Fruit fly (Drosophila melanogaster) whole organism, embryonic: ENCODE results near the gene upSET.

Source experiments
- BEAF-32 ChIP-seq: fragments of 200-800 bp; sonication (Bioruptor generic); optimal IDR thresholded peaks from 3 replicates; lab custom pipeline; 2017; ENCODE audit warnings: missing biosample characterization, missing genetic modification characterization, mild to moderate bottlenecking, moderate library complexity, missing genetic modification reagents
- C15 ChIP-seq: fragments of 200-800 bp; sonication (Bioruptor generic); IDR thresholded peaks from 3 replicates; pipeline ENCODE4 v1.3.6; 2022; ENCODE audit warnings: missing biosample characterization, missing genetic modification characterization
- CG10366 ChIP-seq: fragments of 200-800 bp; sonication (Bioruptor generic); IDR thresholded peaks from 2 replicates; pipeline ENCODE4 v1.3.6; 2022; ENCODE audit warnings: missing biosample characterization, missing genetic modification characterization
- CG11398 ChIP-seq: fragments of 200-800 bp; sonication (Bioruptor generic); optimal IDR thresholded peaks from 2 replicates; lab custom pipeline; 2016; ENCODE audit warnings: missing biosample characterization, missing genetic modification characterization
- CG11504 ChIP-seq: fragments of 200-800 bp; sonication (Bioruptor generic); optimal IDR thresholded peaks from 3 replicates; lab custom pipeline; 2019; ENCODE audit warnings: missing biosample characterization, mild to moderate bottlenecking, missing genetic modification characterization, moderate library complexity
- CG12391 ChIP-seq: fragments of 200-800 bp; sonication (Bioruptor generic); optimal IDR thresholded peaks from 3 replicates; lab custom pipeline; 2018; ENCODE audit warnings: missing biosample characterization, mild to moderate bottlenecking, missing genetic modification characterization, moderate library complexity
- CG14667 ChIP-seq: fragments of 200-800 bp; sonication (Bioruptor generic); IDR thresholded peaks from 2 replicates; pipeline ENCODE4 v1.3.6; 2022; ENCODE audit warnings: missing biosample characterization, missing genetic modification characterization
- CG17385 ChIP-seq: fragments of 200-800 bp; sonication (Bioruptor generic); optimal IDR thresholded peaks from 3 replicates; lab custom pipeline; 2018; ENCODE audit warnings: missing biosample characterization, mild to moderate bottlenecking, missing genetic modification characterization
- CG17802 ChIP-seq: fragments of 200-800 bp; sonication (Bioruptor generic); optimal IDR thresholded peaks from 2 replicates; lab custom pipeline; 2018; ENCODE audit warnings: missing biosample characterization, mild to moderate bottlenecking, missing genetic modification characterization, moderate library complexity
- CG17829 ChIP-seq: fragments of 200-800 bp; optimal IDR thresholded peaks from 2 replicates; lab custom pipeline; 2019; ENCODE audit warnings: missing biosample characterization, mild to moderate bottlenecking, missing genetic modification characterization, moderate library complexity
- CG18262 ChIP-seq: fragments of 200-800 bp; optimal IDR thresholded peaks from 3 replicates; lab custom pipeline; 2019; ENCODE audit warnings: missing biosample characterization, mild to moderate bottlenecking, missing genetic modification characterization, moderate library complexity
- CG18599 ChIP-seq: fragments of 200-800 bp; sonication (Bioruptor generic); optimal IDR thresholded peaks from 3 replicates; lab custom pipeline; 2017; ENCODE audit warnings: missing biosample characterization, missing genetic modification characterization, mild to moderate bottlenecking, moderate library complexity, missing genetic modification reagents
- CG2116 ChIP-seq: fragments of 200-800 bp; sonication (Bioruptor generic); optimal IDR thresholded peaks from 3 replicates; lab custom pipeline; 2018; ENCODE audit warnings: missing biosample characterization, mild to moderate bottlenecking, missing genetic modification characterization
- CG2712 ChIP-seq: fragments of 200-800 bp; optimal IDR thresholded peaks from 3 replicates; lab custom pipeline; 2019; ENCODE audit warnings: missing biosample characterization, mild to moderate bottlenecking, missing genetic modification characterization, moderate library complexity
- CG3847 ChIP-seq: fragments of 200-800 bp; sonication (Bioruptor generic); IDR thresholded peaks from 2 replicates; pipeline ENCODE4 v1.3.6; 2022; ENCODE audit warnings: missing biosample characterization, missing genetic modification characterization
- CG5953 ChIP-seq: fragments of 200-800 bp; sonication (Bioruptor generic); IDR thresholded peaks from 2 replicates; pipeline ENCODE4 v1.3.6; 2022; ENCODE audit warnings: missing biosample characterization, missing genetic modification characterization
- CG7556 ChIP-seq: fragments of 200-800 bp; sonication (Bioruptor generic); optimal IDR thresholded peaks from 2 replicates; lab custom pipeline; 2017; ENCODE audit warnings: missing biosample characterization, mild to moderate bottlenecking, missing genetic modification characterization
- CG8924 ChIP-seq: fragments of 200-800 bp; optimal IDR thresholded peaks from 3 replicates; lab custom pipeline; 2019; ENCODE audit warnings: missing biosample characterization, mild to moderate bottlenecking, missing genetic modification characterization, moderate library complexity
- CG8944 ChIP-seq: fragments of 200-800 bp; sonication (Bioruptor generic); optimal IDR thresholded peaks from 3 replicates; lab custom pipeline; 2016; ENCODE audit warnings: missing biosample characterization, missing genetic modification characterization
- CG9932 ChIP-seq: fragments of 200-800 bp; sonication (Bioruptor generic); IDR thresholded peaks from 2 replicates; pipeline ENCODE4 v1.3.6; 2022; ENCODE audit warnings: missing biosample characterization, missing genetic modification characterization
- Dip2 ChIP-seq: fragments of 200-800 bp; sonication (Bioruptor generic); IDR thresholded peaks from 2 replicates; pipeline ENCODE4 v1.3.6; 2022; ENCODE audit warnings: missing biosample characterization, missing genetic modification characterization
- Dll ChIP-seq: fragments of 200-800 bp; sonication (Bioruptor generic); IDR thresholded peaks from 4 replicates; pipeline ENCODE4 v1.3.6; 2022; ENCODE audit warnings: missing biosample characterization, missing genetic modification characterization; ENCODE audit not compliant: partially characterized antibody
- Dp ChIP-seq: fragments of 200-800 bp; sonication (Bioruptor generic); optimal IDR thresholded peaks from 2 replicates; lab custom pipeline; 2018; ENCODE audit warnings: missing biosample characterization, mild to moderate bottlenecking, missing genetic modification characterization, moderate library complexity
- E2f2 ChIP-seq: fragments of 200-800 bp; sonication (Bioruptor generic); IDR thresholded peaks from 2 replicates; pipeline ENCODE4 v1.3.6; 2022; ENCODE audit warnings: missing biosample characterization, missing genetic modification characterization
- GATAe ChIP-seq: fragments of 200-800 bp; sonication (Bioruptor generic); conservative IDR thresholded peaks from 2 replicates; pipeline ENCODE4 v1.3.6; 2022; ENCODE audit warnings: missing biosample characterization, missing genetic modification characterization
- HLH3B ChIP-seq: fragments of 200-800 bp; sonication (Bioruptor generic); IDR thresholded peaks from 2 replicates; pipeline ENCODE4 v1.3.6; 2022; ENCODE audit warnings: missing biosample characterization, missing genetic modification characterization
- Hand ChIP-seq: fragments of 200-800 bp; sonication (Bioruptor generic); optimal IDR thresholded peaks from 2 replicates; lab custom pipeline; 2017; ENCODE audit warnings: mild to moderate bottlenecking, missing biosample characterization, missing genetic modification reagents, missing genetic modification characterization
- Hmx ChIP-seq: fragments of 200-800 bp; sonication (Bioruptor generic); optimal IDR thresholded peaks from 2 replicates; lab custom pipeline; 2016; ENCODE audit warnings: missing biosample characterization, missing genetic modification characterization
- Sox100B ChIP-seq: fragments of 200-800 bp; sonication (Bioruptor generic); optimal IDR thresholded peaks from 3 replicates; lab custom pipeline; 2018; ENCODE audit warnings: missing biosample characterization, mild to moderate bottlenecking, missing genetic modification characterization
- Sox102F ChIP-seq: fragments of 200-800 bp; sonication (Bioruptor generic); optimal IDR thresholded peaks from 2 replicates; lab custom pipeline; 2018; ENCODE audit warnings: missing biosample characterization, mild to moderate bottlenecking, missing genetic modification characterization, moderate library complexity
- ash1 ChIP-seq: fragments of 200-800 bp; sonication (Bioruptor generic); optimal IDR thresholded peaks from 2 replicates; lab custom pipeline; 2018; ENCODE audit warnings: missing biosample characterization, mild to moderate bottlenecking, missing genetic modification characterization
- ato ChIP-seq: fragments of 200-800 bp; sonication (Bioruptor generic); IDR thresholded peaks from 2 replicates; pipeline ENCODE4 v1.3.6; 2022; ENCODE audit warnings: missing biosample characterization, missing genetic modification characterization; ENCODE audit not compliant: partially characterized antibody
- chm ChIP-seq: fragments of 200-800 bp; sonication (Bioruptor generic); IDR thresholded peaks from 2 replicates; pipeline ENCODE4 v1.3.6; 2022; ENCODE audit warnings: missing biosample characterization, missing genetic modification characterization
- crc ChIP-seq: fragments of 200-800 bp; sonication (Bioruptor generic); optimal IDR thresholded peaks from 2 replicates; lab custom pipeline; 2016; ENCODE audit warnings: missing biosample characterization, missing genetic modification characterization
- crol ChIP-seq: fragments of 200-800 bp; sonication (Bioruptor generic); IDR thresholded peaks from 2 replicates; pipeline ENCODE4 v1.3.6; 2022; ENCODE audit warnings: missing biosample characterization, missing genetic modification characterization
- crp ChIP-seq, 2 experiments: fragments of 200-800 bp; sonication (Bioruptor generic); optimal IDR thresholded peaks; 2 replicates in 1 of 2; 3 replicates in 1 of 2; lab custom pipeline; 2017; ENCODE audit warnings: missing biosample characterization in 2 of 2, missing genetic modification characterization in 2 of 2, mild to moderate bottlenecking in 1 of 2, moderate library complexity in 1 of 2
- dmrt99B ChIP-seq: fragments of 200-800 bp; sonication (Bioruptor generic); optimal IDR thresholded peaks from 2 replicates; lab custom pipeline; 2018; ENCODE audit warnings: missing biosample characterization, mild to moderate bottlenecking, missing genetic modification characterization, moderate library complexity
- ftz-f1 ChIP-seq: fragments of 200-800 bp; sonication (Bioruptor generic); optimal IDR thresholded peaks from 2 replicates; lab custom pipeline; 2016; ENCODE audit warnings: missing biosample characterization, missing genetic modification characterization
- gfzf ChIP-seq: fragments of 200-800 bp; sonication (Bioruptor generic); optimal IDR thresholded peaks from 2 replicates; lab custom pipeline; 2016; ENCODE audit warnings: missing biosample characterization, mild to moderate bottlenecking, missing genetic modification characterization, moderate library complexity
- grau ChIP-seq: fragments of 200-800 bp; optimal IDR thresholded peaks from 3 replicates; lab custom pipeline; 2019; ENCODE audit warnings: missing biosample characterization, mild to moderate bottlenecking, missing genetic modification characterization, moderate library complexity
- ind ChIP-seq: fragments of 200-800 bp; sonication (Bioruptor generic); optimal IDR thresholded peaks from 3 replicates; lab custom pipeline; 2016; ENCODE audit warnings: missing biosample characterization, missing genetic modification characterization
- lab ChIP-seq: fragments of 200-800 bp; sonication (Bioruptor generic); optimal IDR thresholded peaks from 3 replicates; lab custom pipeline; 2017; ENCODE audit warnings: missing biosample characterization, missing genetic modification characterization, mild to moderate bottlenecking, moderate library complexity, missing genetic modification reagents
- lmd ChIP-seq: fragments of 200-800 bp; sonication (Bioruptor generic); IDR thresholded peaks from 2 replicates; pipeline ENCODE4 v1.3.6; 2022; ENCODE audit warnings: missing biosample characterization, missing genetic modification characterization
- lola ChIP-seq, 3 experiments: fragments of >200 bp in 2 of 3; fragments of 200-800 bp in 1 of 3; sonication (Bioruptor generic) in 1 of 3; optimal IDR thresholded peaks; 2 replicates each; lab custom pipeline; 2017 to 2019; ENCODE audit warnings: missing biosample characterization in 3 of 3, missing genetic modification characterization in 3 of 3, mild to moderate bottlenecking in 1 of 3, moderate library complexity in 1 of 3
- nerfin-1 ChIP-seq: fragments of 200-800 bp; sonication (Bioruptor generic); optimal IDR thresholded peaks from 3 replicates; lab custom pipeline; 2019; ENCODE audit warnings: missing biosample characterization, mild to moderate bottlenecking, missing genetic modification characterization, moderate library complexity
- pzg ChIP-seq: fragments of 200-800 bp; sonication (Bioruptor generic); optimal IDR thresholded peaks from 3 replicates; lab custom pipeline; 2018; ENCODE audit warnings: missing biosample characterization, mild to moderate bottlenecking, missing genetic modification characterization, moderate library complexity
- repo ChIP-seq: fragments of 200-800 bp; sonication (Bioruptor generic); optimal IDR thresholded peaks from 2 replicates; lab custom pipeline; 2016; ENCODE audit warnings: missing biosample characterization, missing genetic modification characterization
- sens ChIP-seq: fragments of 200-800 bp; sonication (Bioruptor generic); peaks from one replicate; lab custom pipeline; 2016; ENCODE audit warnings: missing biosample characterization, missing genetic modification characterization
- slbo ChIP-seq: fragments of 200-800 bp; sonication (Bioruptor generic); IDR thresholded peaks from 2 replicates; pipeline ENCODE4 v1.3.6; 2022; ENCODE audit warnings: missing biosample characterization, missing genetic modification characterization
- sna ChIP-seq: fragments of 200-800 bp; sonication (Bioruptor generic); IDR thresholded peaks from 2 replicates; pipeline ENCODE4 v1.3.6; 2022; ENCODE audit warnings: missing biosample characterization, missing genetic modification characterization; ENCODE audit not compliant: partially characterized antibody
- so ChIP-seq: fragments of 200-800 bp; sonication (Bioruptor generic); IDR thresholded peaks from 3 replicates; pipeline ENCODE4 v1.3.6; 2022; ENCODE audit warnings: missing biosample characterization, missing genetic modification characterization
- stwl ChIP-seq: fragments of 200-800 bp; sonication (Bioruptor generic); optimal IDR thresholded peaks from 3 replicates; lab custom pipeline; 2018; ENCODE audit warnings: missing biosample characterization, mild to moderate bottlenecking, missing genetic modification characterization, moderate library complexity

The upSET gene

DNA sequence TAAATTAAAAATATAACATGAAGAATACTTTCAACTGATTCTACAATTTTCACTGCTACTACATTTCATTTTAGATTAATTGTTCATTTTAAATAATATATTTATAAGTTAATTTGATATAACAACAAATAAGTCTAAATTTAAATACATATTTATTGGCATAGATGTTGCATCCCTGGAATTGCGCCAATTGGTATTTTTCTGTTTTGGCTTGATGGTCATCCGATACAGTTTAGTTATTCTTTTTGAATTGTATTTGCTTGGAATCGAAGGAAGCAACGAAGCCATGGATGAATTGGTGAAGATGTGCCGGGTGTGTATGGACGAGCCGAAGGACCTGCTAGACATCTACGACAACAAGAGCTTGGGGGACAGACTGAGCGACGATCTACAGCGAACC, 4.9 kb upstream of the upSET start, which contains the start of gene CG17361 (continued):
- peak; percentile 26 for TF ChIP-seq CG11504
- TF ChIP-seq chm = no peak
- no peak for TF ChIP-seq C15 (GFP tag; lab: Robert Waterston, UW)
- no peak for TF ChIP-seq dmrt99B (tag; lab: Kevin White, UChicago)
- no peak for TF ChIP-seq CG8944
- no peak for TF ChIP-seq crc (GFP tag; lab: Kevin White, UChicago)
- peak; percentile 38 for TF ChIP-seq pzg (GFP tag; lab: Kevin White, UChicago)
- no peak for TF ChIP-seq nerfin-1 (tag; lab: Kevin White, UChicago)
- TF ChIP-seq Dll (GFP tag; lab: Robert Waterston, UW) = no peak
- TF ChIP-seq CG18262 = peak; percentile 18
- peak; percentile 36 for TF ChIP-seq grau
- TF ChIP-seq ato = no peak
- TF ChIP-seq CG5953 (GFP tag; lab: Robert Waterston, UW) = no peak
- TF ChIP-seq lola (GFP tag; optimal IDR thresholded peaks at IDR 0.05; lab: Kevin White, UChicago) = no peak
- peak; percentile 61 for TF ChIP-seq gfzf (GFP tag; lab: Kevin White, UChicago)
- no peak for TF ChIP-seq HLH3B (GFP tag; lab: Robert Waterston, UW)
- peak; percentile 16; the same call in 1 of the 2 replicates for TF ChIP-seq CG9932 (GFP tag; lab: Robert Waterston, UW)
- no peak for TF ChIP-seq CG10366
- TF ChIP-seq CG17385 (GFP tag; lab: Kevin White, UChicago) = no peak
- TF ChIP-seq so (GFP tag; lab: Robert Waterston, UW) = no peak
- no peak for TF ChIP-seq CG14667 (GFP tag; lab: Robert Waterston, UW)
- TF ChIP-seq CG12391 (tag; lab: Kevin White, UChicago) = peak; percentile 26
- TF ChIP-seq CG17802 (tag; lab: Kevin White, UChicago) = no peak
- no peak for TF ChIP-seq lab (GFP tag; lab: Kevin White, UChicago)
- TF ChIP-seq CG2712 (tag; lab: Kevin White, UChicago) = peak; percentile 15
- TF ChIP-seq CG11398 (GFP tag; lab: Kevin White, UChicago) = no peak
- no peak for TF ChIP-seq Hand
- TF ChIP-seq ftz-f1 (GFP tag; lab: Kevin White, UChicago) = no peak
- TF ChIP-seq CG8924 (tag; lab: Kevin White, UChicago) = peak; percentile 23
- no peak for TF ChIP-seq crol (GFP tag; lab: Robert Waterston, UW)
- TF ChIP-seq CG17829 (tag; lab: Kevin White, UChicago) = peak; percentile 11
- TF ChIP-seq slbo (GFP tag; lab: Robert Waterston, UW) = peak; percentile 28; the same call in 1 of the 2 replicates
- no peak for TF ChIP-seq CG3847 (GFP tag; lab: Robert Waterston, UW)
- no peak for TF ChIP-seq Sox102F (GFP tag; lab: Kevin White, UChicago)
- no peak for TF ChIP-seq sna (GFP tag; lab: Robert Waterston, UW)
- TF ChIP-seq Sox100B (GFP tag; lab: Kevin White, UChicago) = no peak
- no peak for TF ChIP-seq repo (GFP tag; lab: Kevin White, UChicago)
- no peak for TF ChIP-seq Hmx (GFP tag; lab: Kevin White, UChicago)
- TF ChIP-seq lmd (GFP tag; lab: Robert Waterston, UW) = no peak
- no peak for TF ChIP-seq ind (GFP tag; lab: Kevin White, UChicago)
- peak; percentile 43 for TF ChIP-seq stwl

DNA sequence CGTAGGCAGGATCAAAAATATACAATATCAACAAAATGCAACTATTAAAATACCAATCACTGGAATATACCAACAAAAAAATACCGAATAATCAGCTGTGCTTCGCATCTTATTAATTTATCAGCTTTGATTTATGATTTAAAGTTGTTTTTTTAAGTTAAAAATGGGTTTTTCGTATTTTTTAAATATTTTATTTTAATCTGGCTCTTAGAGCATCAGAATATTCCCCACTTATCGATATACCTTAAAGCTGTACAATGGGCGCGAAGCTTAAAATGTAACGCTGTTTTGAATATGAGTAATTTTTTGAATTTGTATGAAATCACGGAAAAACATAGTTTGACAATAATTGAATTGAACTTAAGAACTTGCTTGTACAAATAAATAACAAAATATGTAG, 2.7 kb upstream of the upSET start, which contains the start of gene CG17359:
TSS of gene CG17359 (minus strand) at position 48 of the 400 bp plus-strand sequence.
- TF ChIP-seq Dp (GFP tag; lab: Kevin White, UChicago) (peak; percentile 39), Dip2 (no peak), E2f2 (GFP tag; lab: Robert Waterston, UW) (peak; percentile 63; the same call in 1 of the 2 replicates), CG18599 (GFP tag; lab: Kevin White, UChicago) (no peak), crp (GFP tag; optimal IDR thresholded peaks at IDR 0.05; lab: Kevin White, UChicago) (peak in 1 of 2 experiments; percentile 73), ash1 (GFP tag; lab: Kevin White, UChicago) (no peak), gfzf (GFP tag; lab: Kevin White, UChicago) (peak; percentile 18), BEAF-32 (GFP tag; lab: Kevin White, UChicago) (peak; percentile 5), GATAe (GFP tag; lab: Robert Waterston, UW) (no peak), sens (GFP tag; lab: Kevin White, UChicago) (peak; percentile 59), CG7556 (GFP tag; lab: Kevin White, UChicago) (no peak), stwl (peak; percentile 14), CG2116 (GFP tag; lab: Kevin White, UChicago) (peak; percentile 78)
